Worm (Caenorhabditis elegans): ENCODE measurements around the gene atic-1.

The atic-1 gene

DNA sequence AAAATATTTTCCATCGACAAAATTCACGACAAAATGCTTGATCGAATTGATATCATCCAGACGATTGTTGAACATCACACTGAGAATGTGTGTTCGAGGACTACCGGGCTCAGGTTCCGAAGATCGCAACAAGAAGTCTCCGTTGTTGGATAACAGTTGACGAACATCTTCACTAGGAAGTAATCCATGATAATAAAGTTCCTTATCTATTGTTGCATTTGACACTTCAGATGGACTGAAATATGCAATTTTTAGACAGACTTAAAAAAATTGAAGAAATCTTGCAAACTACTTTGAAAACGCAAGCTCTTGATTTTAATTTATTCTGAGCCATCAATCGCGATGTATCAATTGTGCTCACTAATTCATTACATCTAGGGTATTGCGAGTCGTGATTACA is 4.6 kb upstream of the atic-1 start:
- TF ChIP-seq unc-62 (GFP tag; optimal IDR thresholded peaks at IDR 0.05 in 1 of 2) (peak in 1 of 2 experiments; percentile 52), unc-62 (tag; optimal IDR thresholded peaks at IDR 0.05) (no peak), nhr-11 (tag; optimal IDR thresholded peaks at IDR 0.05) (no peak), aha-1 (tag) (peak; percentile 96)

DNA sequence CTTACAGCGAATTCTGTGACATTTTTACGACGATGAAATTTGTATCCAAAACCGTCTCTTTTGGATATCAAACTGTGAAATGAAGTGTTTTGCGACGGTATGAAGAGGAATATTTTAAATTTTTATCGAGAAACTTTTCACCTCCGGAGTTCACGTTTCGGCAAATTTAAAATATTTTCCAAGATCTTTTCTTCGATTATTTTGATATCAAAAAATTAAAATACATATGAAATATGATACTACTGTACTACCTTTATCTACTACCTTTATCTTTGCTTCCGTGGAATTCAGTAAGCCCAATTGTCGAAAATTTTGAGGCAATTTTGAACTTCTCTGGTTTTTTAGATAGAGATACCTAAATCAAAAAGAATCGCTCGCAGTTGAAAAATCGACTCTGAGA is 4.0 kb upstream of the atic-1 start, which contains the start of gene kin-26:
TSS of gene kin-26 (minus strand) at position 101 of the 400 bp plus-strand sequence.
- TF ChIP-seq mxl-3 (GFP tag; optimal IDR thresholded peaks at IDR 0.05) (no peak), ZK337.2 (GFP tag; IDR thresholded peaks at IDR 0.05) (no peak), dmd-6 (GFP tag; IDR thresholded peaks at IDR 0.05) (no peak), attf-4 (tag; optimal IDR thresholded peaks at IDR 0.05) (no peak), nhr-102 (tag; optimal IDR thresholded peaks at IDR 0.05) (no peak), madf-5 (GFP tag; IDR thresholded peaks at IDR 0.05) (no peak), aha-1 (tag) (no peak), php-3 (GFP tag; IDR thresholded peaks at IDR 0.05) (no peak), set-16 (GFP tag; IDR thresholded peaks at IDR 0.05) (no peak), aly-2 (tag; optimal IDR thresholded peaks at IDR 0.05) (no peak), zfp-2 (tag; optimal IDR thresholded peaks at IDR 0.05) (no peak), ceh-28 (tag; optimal IDR thresholded peaks at IDR 0.05) (no peak), nhr-42 (GFP tag; IDR thresholded peaks at IDR 0.05) (no peak), lin-29 (GFP tag; IDR thresholded peaks at IDR 0.05) (no peak), cey-2 (tag; optimal IDR thresholded peaks at IDR 0.05; ENCODE audit: borderline replicate concordance, insufficient read depth) (no peak), hlh-11 (tag; optimal IDR thresholded peaks at IDR 0.05) (no peak), ama-1 (optimal IDR thresholded peaks at IDR 0.05) (no peak), nhr-77 (tag; optimal IDR thresholded peaks at IDR 0.05) (no peak), gei-8 (GFP tag; optimal IDR thresholded peaks at IDR 0.05) (no peak), daf-12 (tag; optimal IDR thresholded peaks at IDR 0.05) (no peak)

DNA sequence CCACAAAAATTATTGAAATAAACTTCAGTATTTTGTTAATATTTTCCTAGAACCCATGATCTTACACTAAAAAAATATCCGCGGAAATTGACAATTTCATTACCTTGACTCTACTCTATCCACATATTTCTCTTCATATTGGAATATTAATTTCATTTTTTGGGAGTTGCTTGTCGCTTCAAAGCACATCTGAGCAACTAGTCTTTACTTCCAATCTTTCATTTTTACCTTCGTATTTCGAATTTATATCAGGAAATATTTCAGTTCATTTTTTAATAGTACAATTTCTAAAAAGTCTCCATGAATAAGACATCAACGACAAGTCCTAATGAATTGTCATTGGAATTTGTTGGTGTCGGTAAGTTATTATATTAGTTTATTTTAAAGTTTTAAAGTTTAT is 2.8 kb upstream of the atic-1 start, which contains the start of gene srt-73:
TSS of gene srt-73 (plus strand) at position 301 of the 400 bp plus-strand sequence.
- TF ChIP-seq madf-9 (GFP tag; conservative IDR thresholded peaks at IDR 0.05) = no peak
- TF ChIP-seq tag-97 (GFP tag; IDR thresholded peaks at IDR 0.05) = no peak
- no peak for TF ChIP-seq Y75B8A.6 (GFP tag; IDR thresholded peaks at IDR 0.05)
- TF ChIP-seq nhr-42 (GFP tag; IDR thresholded peaks at IDR 0.05) = no peak
- no peak for TF ChIP-seq R02D3.7 (tag; optimal IDR thresholded peaks at IDR 0.05)
- no peak for TF ChIP-seq nhr-25 (tag; optimal IDR thresholded peaks at IDR 0.05; ENCODE audit: borderline replicate concordance, insufficient read depth)
- TF ChIP-seq aha-1 (tag) = no peak
- TF ChIP-seq zfp-3 (GFP tag; conservative IDR thresholded peaks at IDR 0.05) = no peak
- no peak for TF ChIP-seq hlh-11 (tag; optimal IDR thresholded peaks at IDR 0.05)
- TF ChIP-seq egl-27 (tag; optimal IDR thresholded peaks at IDR 0.05) = no peak
- TF ChIP-seq ceh-28 (tag; optimal IDR thresholded peaks at IDR 0.05) = no peak
- TF ChIP-seq F37D6.2 (tag; optimal IDR thresholded peaks at IDR 0.05) = no peak
- no peak for TF ChIP-seq cey-2 (tag; optimal IDR thresholded peaks at IDR 0.05; ENCODE audit: borderline replicate concordance, insufficient read depth)
- TF ChIP-seq mep-1 (tag; optimal IDR thresholded peaks at IDR 0.05) = no peak

DNA sequence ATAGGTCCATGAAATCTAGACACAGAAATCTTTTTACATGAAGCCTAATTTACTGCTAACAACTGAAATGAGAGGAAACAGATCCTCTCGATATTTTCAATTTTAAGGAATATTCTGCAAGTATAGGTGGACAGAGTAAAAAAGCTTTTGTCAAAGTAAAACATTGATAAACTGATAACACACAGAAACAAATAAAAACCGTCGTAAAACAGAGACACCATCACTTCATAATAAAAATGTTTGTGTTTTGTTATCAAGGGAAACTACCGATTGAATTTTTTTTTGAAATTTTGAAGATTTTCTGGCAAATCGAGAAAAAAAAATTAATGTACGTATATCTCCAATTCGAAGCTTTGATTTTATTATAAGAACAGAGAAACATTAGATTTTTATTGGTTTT is 660 bp upstream of the atic-1 start:
- TF ChIP-seq fkh-10 (GFP tag; optimal IDR thresholded peaks at IDR 0.05) = no peak
- TF ChIP-seq spr-3 (GFP tag; optimal IDR thresholded peaks at IDR 0.05) = no peak
- TF ChIP-seq zag-1 (tag; optimal IDR thresholded peaks at IDR 0.05) = no peak
- TF ChIP-seq Y75B8A.6 (GFP tag; IDR thresholded peaks at IDR 0.05) = no peak
- peak; percentile 18 for TF ChIP-seq aha-1 (tag)
- no peak for TF ChIP-seq spr-1 (tag; optimal IDR thresholded peaks at IDR 0.05)
- no peak for TF ChIP-seq zip-2 (tag; optimal IDR thresholded peaks at IDR 0.05)
- no peak for TF ChIP-seq mes-2 (tag; optimal IDR thresholded peaks at IDR 0.05; ENCODE audit: poor library complexity, severe bottlenecking)
- TF ChIP-seq cey-2 (tag; optimal IDR thresholded peaks at IDR 0.05; ENCODE audit: borderline replicate concordance, insufficient read depth) = no peak
- no peak for TF ChIP-seq lin-39 (tag; optimal IDR thresholded peaks at IDR 0.05)
- TF ChIP-seq T26A8.4 (GFP tag; IDR thresholded peaks at IDR 0.05) = no peak
- no peak for TF ChIP-seq nhr-102 (tag; optimal IDR thresholded peaks at IDR 0.05)
- no peak for TF ChIP-seq dmd-8 (GFP tag; IDR thresholded peaks at IDR 0.05)
- peak; percentile 67 for TF ChIP-seq php-3 (GFP tag; IDR thresholded peaks at IDR 0.05)
- TF ChIP-seq F44E2.7 (GFP tag; IDR thresholded peaks at IDR 0.05) = no peak
- TF ChIP-seq Y105C5A.15 (GFP tag; IDR thresholded peaks at IDR 0.05) = no peak
- no peak for TF ChIP-seq aly-2 (tag; optimal IDR thresholded peaks at IDR 0.05)
- peak; percentile 49 for TF ChIP-seq pqm-1 (tag; optimal IDR thresholded peaks at IDR 0.05)
- no peak for TF ChIP-seq nhr-25 (tag; optimal IDR thresholded peaks at IDR 0.05; ENCODE audit: borderline replicate concordance, insufficient read depth)
- no peak for TF ChIP-seq tag-97 (GFP tag; IDR thresholded peaks at IDR 0.05)
- no peak for TF ChIP-seq F49E8.2 (tag; optimal IDR thresholded peaks at IDR 0.05; ENCODE audit: borderline replicate concordance)
- no peak for TF ChIP-seq F26F4.8 (GFP tag; conservative IDR thresholded peaks at IDR 0.05)
- no peak for TF ChIP-seq lsy-2 (tag; optimal IDR thresholded peaks at IDR 0.05)

Data from whole organism, L4 larva.